Worm (Caenorhabditis elegans) whole organism, midembryonic: Measurements from ENCODE around the gene egl-36.

Experiments used
- T22C8.4 ChIP-seq: fragments of 200-800 bp; sonication (Bioruptor generic); IDR thresholded peaks from 2 replicates; pipeline ENCODE4 v1.3.6; 2022; ENCODE audit warnings: missing genetic modification characterization, missing compliant biosample characterization
- cog-1 ChIP-seq: sonication (generic microtip); optimal IDR thresholded peaks from 2 replicates; lab custom pipeline; 2016; ENCODE audit warnings: missing genetic modification characterization, missing compliant biosample characterization
- flt-1 ChIP-seq: fragments of 200-800 bp; sonication (Bioruptor generic); IDR thresholded peaks from 2 replicates; pipeline ENCODE4 v1.3.6; 2022; ENCODE audit warnings: missing genetic modification characterization, missing compliant biosample characterization
- klf-2 ChIP-seq: fragments of 200-800 bp; sonication (Bioruptor generic); conservative IDR thresholded peaks from 2 replicates; pipeline ENCODE4 v1.3.6; 2022; ENCODE audit warnings: missing genetic modification reagents, missing genetic modification characterization, missing compliant biosample characterization
- med-1 ChIP-seq: sonication (generic microtip); optimal IDR thresholded peaks from 2 replicates; lab custom pipeline; 2017; ENCODE audit warnings: missing genetic modification characterization, mild to moderate bottlenecking, missing compliant biosample characterization, antibody characterized with exemption, missing genetic modification reagents; ENCODE audit not compliant: insufficient read depth
- ref-1 ChIP-seq: fragments of 200-800 bp; sonication (Bioruptor generic); conservative IDR thresholded peaks from 2 replicates; pipeline ENCODE4 v1.3.6; 2022; ENCODE audit warnings: missing genetic modification reagents, missing genetic modification characterization, missing compliant biosample characterization
- tab-1 ChIP-seq: fragments of 200-800 bp; sonication (Bioruptor generic); IDR thresholded peaks from 2 replicates; pipeline ENCODE4 v1.3.6; 2022; ENCODE audit warnings: missing genetic modification characterization, missing compliant biosample characterization
- ztf-23 ChIP-seq: fragments of 200-800 bp; sonication (Bioruptor generic); IDR thresholded peaks from 2 replicates; pipeline ENCODE4 v1.3.6; 2022; ENCODE audit warnings: missing genetic modification reagents, missing genetic modification characterization, missing compliant biosample characterization
- ztf-29 ChIP-seq: fragments of 200-800 bp; sonication (Bioruptor generic); IDR thresholded peaks from 2 replicates; pipeline ENCODE4 v1.3.6; 2022; ENCODE audit warnings: missing genetic modification reagents, missing genetic modification characterization, missing compliant biosample characterization

DNA sequence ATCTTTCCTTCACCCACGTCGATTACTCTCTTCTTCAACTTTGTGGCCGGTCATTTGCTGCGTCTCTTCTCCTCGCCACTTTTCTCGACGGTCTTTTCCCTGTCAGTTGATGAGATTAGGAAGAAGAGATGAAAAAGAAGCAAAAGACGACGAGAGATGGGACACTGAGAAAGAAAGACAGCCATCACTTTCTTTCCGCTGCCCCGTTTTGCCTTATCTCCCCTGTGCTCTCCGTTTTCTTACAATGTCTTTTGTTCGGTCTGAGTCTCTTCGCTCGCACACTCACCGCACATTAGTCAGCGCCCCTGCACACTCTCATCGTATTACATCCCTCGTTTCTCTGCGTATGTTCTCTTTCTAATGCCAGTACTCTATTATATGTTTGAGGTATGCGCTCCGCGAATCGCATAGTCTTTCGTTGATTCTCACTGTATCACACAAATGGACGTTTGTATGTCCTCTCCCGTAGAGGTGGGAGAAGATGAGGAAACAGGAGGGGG is 32.0 kb downstream of the egl-36 start:
- TF ChIP-seq tab-1 (GFP tag; lab: Robert Waterston, UW) (0 out of 2 replicates have a peak, but pooled peaks have one; percentile 28), ztf-23 (no peak), T22C8.4 (GFP tag; lab: Robert Waterston, UW) (no peak), flt-1 (GFP tag; lab: Robert Waterston, UW) (peak; percentile 64; the same call in 1 of the 2 replicates), klf-2 (GFP tag; lab: Robert Waterston, UW) (no peak), ref-1 (GFP tag; lab: Robert Waterston, UW) (no peak), med-1 (GFP tag; lab: Kevin White, UChicago) (no peak), cog-1 (tag; lab: Kevin White, UChicago) (peak; percentile 96), ztf-29 (GFP tag; lab: Robert Waterston, UW) (no peak)
